Fruit fly (Drosophila melanogaster): ENCODE data around the gene FASN2.

- TF ChIP-seq CG8478 (optimal IDR thresholded peaks at IDR 0.05) (no peak), CTCF (optimal IDR thresholded peaks at IDR 0.05) (no peak)
Measured at dm6 chr2L:3009438-3009837, 34.3 kb upstream of the FASN2 start.

Data from S2 (cell line).